Fruit fly (Drosophila melanogaster) whole organism, wandering third instar larva: Measurements from ENCODE around the gene CG44385.
A peak's percentile ranks its signal among the peaks of the same experiment; 100 is the strongest.

ENCODE experiments used
- Abd-B ChIP-seq: fragments of >200 bp; optimal IDR thresholded peaks from 2 replicates; lab custom pipeline; 2017; ENCODE audit warnings: missing biosample characterization, missing genetic modification characterization
- CG32264 ChIP-seq: fragments of 200-800 bp; sonication (Bioruptor generic); optimal IDR thresholded peaks from 2 replicates; lab custom pipeline; 2016; ENCODE audit warnings: missing biosample characterization, missing genetic modification characterization
- CG9705 ChIP-seq: fragments of 200-800 bp; sonication (Bioruptor generic); optimal IDR thresholded peaks from 2 replicates; lab custom pipeline; 2018; ENCODE audit warnings: missing biosample characterization, mild to moderate bottlenecking, missing genetic modification characterization
- CrebA ChIP-seq: fragments of 200-800 bp; sonication (Bioruptor generic); optimal IDR thresholded peaks from 2 replicates; lab custom pipeline; 2016; ENCODE audit warnings: missing biosample characterization, mild to moderate bottlenecking, missing genetic modification characterization, borderline replicate concordance
- Dfd ChIP-seq: fragments of >200 bp; optimal IDR thresholded peaks from 2 replicates; lab custom pipeline; 2017; ENCODE audit warnings: missing biosample characterization, missing genetic modification characterization
- Dif ChIP-seq: fragments of 200-275, 200-300 bp; sonication (Bioruptor generic); optimal IDR thresholded peaks from 2 replicates; lab custom pipeline; 2018; ENCODE audit warnings: missing biosample characterization, missing genetic modification characterization; ENCODE audit not compliant: partially characterized antibody
- GATAd ChIP-seq: sonication (Bioruptor generic); optimal IDR thresholded peaks from 2 replicates; lab custom pipeline; 2016; ENCODE audit warnings: missing biosample characterization, missing genetic modification characterization
- HLH106 ChIP-seq: fragments of 200-800 bp; optimal IDR thresholded peaks from 3 replicates; lab custom pipeline; 2019; ENCODE audit warnings: missing biosample characterization, mild to moderate bottlenecking, missing genetic modification characterization, moderate library complexity
- Hnf4 ChIP-seq: fragments of 200-800 bp; sonication (Bioruptor generic); optimal IDR thresholded peaks from 2 replicates; lab custom pipeline; 2016; ENCODE audit warnings: missing biosample characterization, mild to moderate bottlenecking, missing genetic modification characterization
- Hr78 ChIP-seq: fragments of >200 bp; optimal IDR thresholded peaks from 2 replicates; lab custom pipeline; 2017; ENCODE audit warnings: missing biosample characterization, missing genetic modification characterization
- Hr83 ChIP-seq: fragments of 200-300 bp; sonication (Bioruptor generic); optimal IDR thresholded peaks from 2 replicates; lab custom pipeline; 2016; ENCODE audit warnings: missing biosample characterization, mild to moderate bottlenecking, missing genetic modification characterization, moderate library complexity; ENCODE audit not compliant: poor library complexity, severe bottlenecking
- Jra ChIP-seq: sonication (Bioruptor generic); optimal IDR thresholded peaks from 2 replicates; lab custom pipeline; 2016; ENCODE audit warnings: missing biosample characterization, missing genetic modification characterization
- Mio ChIP-seq: sonication (Bioruptor generic); optimal IDR thresholded peaks from 2 replicates; lab custom pipeline; 2016; ENCODE audit warnings: missing biosample characterization, missing genetic modification characterization
- Myc ChIP-seq: fragments of >200 bp; optimal IDR thresholded peaks from 2 replicates; lab custom pipeline; 2017
- N ChIP-seq: fragments of >200 bp; optimal IDR thresholded peaks from 2 replicates; lab custom pipeline; 2018; ENCODE audit warnings: missing biosample characterization, missing external identifiers, missing genetic modification characterization
- OdsH ChIP-seq: fragments of 200-800 bp; sonication (Bioruptor generic); optimal IDR thresholded peaks from 2 replicates; lab custom pipeline; 2016; ENCODE audit warnings: missing biosample characterization, mild to moderate bottlenecking, missing genetic modification characterization
- Rel ChIP-seq, 2 experiments: fragments of 200-800 bp; sonication (Bioruptor generic) in 1 of 2; optimal IDR thresholded peaks; 2 replicates in 1 of 2; 3 replicates in 1 of 2; lab custom pipeline; 2016 to 2019; ENCODE audit warnings: mild to moderate bottlenecking in 2 of 2, missing biosample characterization in 2 of 2, missing genetic modification characterization in 2 of 2, moderate library complexity in 1 of 2
- Sp1 ChIP-seq: fragments of 200-800 bp; sonication (Bioruptor generic); optimal IDR thresholded peaks from 3 replicates; lab custom pipeline; 2019; ENCODE audit warnings: missing biosample characterization, mild to moderate bottlenecking, missing genetic modification characterization, moderate library complexity
- Vsx2 ChIP-seq: fragments of 200-300, 225-300 bp; sonication (Bioruptor generic); optimal IDR thresholded peaks from 2 replicates; lab custom pipeline; 2018; ENCODE audit warnings: missing biosample characterization, missing genetic modification characterization; ENCODE audit not compliant: partially characterized antibody
- br ChIP-seq: fragments of 200-800 bp; sonication (Bioruptor generic); optimal IDR thresholded peaks from 2 replicates; lab custom pipeline; 2016; ENCODE audit warnings: missing biosample characterization, missing genetic modification characterization
- brk ChIP-seq: fragments of 200-800 bp; sonication (Bioruptor generic); optimal IDR thresholded peaks from 2 replicates; lab custom pipeline; 2016; ENCODE audit warnings: missing biosample characterization, mild to moderate bottlenecking, missing genetic modification characterization
- dl ChIP-seq, 2 experiments: fragments of 175-275, 200-275 bp in 1 of 2; fragments of 200-275 bp in 1 of 2; sonication (Bioruptor generic); optimal IDR thresholded peaks; lab custom pipeline; 2018; ENCODE audit warnings: mild to moderate bottlenecking in 2 of 2, missing biosample characterization in 2 of 2, missing genetic modification characterization in 2 of 2, moderate library complexity in 2 of 2; ENCODE audit not compliant: partially characterized antibody in 2 of 2, insufficient read depth in 1 of 2
- dmrt93B ChIP-seq: fragments of 200-800 bp; sonication (Bioruptor generic); optimal IDR thresholded peaks from 2 replicates; lab custom pipeline; 2018; ENCODE audit warnings: missing biosample characterization, mild to moderate bottlenecking, missing genetic modification characterization
- dsf ChIP-seq: sonication (Bioruptor generic); optimal IDR thresholded peaks from 2 replicates; lab custom pipeline; 2016; ENCODE audit warnings: missing biosample characterization, missing genetic modification characterization, borderline replicate concordance
- ey ChIP-seq: fragments of 200-800 bp; sonication (Bioruptor generic); optimal IDR thresholded peaks from 2 replicates; lab custom pipeline; 2016; ENCODE audit warnings: missing biosample characterization, missing genetic modification characterization
- foxo ChIP-seq, 2 experiments: fragments of 200-800 bp; sonication (Bioruptor generic); optimal IDR thresholded peaks; 2 replicates in 1 of 2; 3 replicates in 1 of 2; lab custom pipeline; 2016 to 2017; ENCODE audit warnings: missing biosample characterization in 2 of 2, missing genetic modification characterization in 2 of 2
- fru ChIP-seq: fragments of 200-800 bp; sonication (Bioruptor generic); optimal IDR thresholded peaks from 3 replicates; lab custom pipeline; 2016; ENCODE audit warnings: missing biosample characterization, mild to moderate bottlenecking, missing genetic modification characterization
- h ChIP-seq: fragments of 200-800 bp; sonication (Bioruptor generic); optimal IDR thresholded peaks from 3 replicates; lab custom pipeline; 2016; ENCODE audit warnings: missing biosample characterization, mild to moderate bottlenecking, missing genetic modification characterization
- jim ChIP-seq: fragments of 175-275, 200-325 bp; sonication (Bioruptor generic); optimal IDR thresholded peaks from 2 replicates; lab custom pipeline; 2016; ENCODE audit warnings: missing biosample characterization, mild to moderate bottlenecking, missing genetic modification characterization
- lola ChIP-seq: fragments of >200 bp; optimal IDR thresholded peaks from 2 replicates; lab custom pipeline; 2017; ENCODE audit warnings: missing biosample characterization, missing genetic modification characterization
- pan ChIP-seq: fragments of >200 bp; optimal IDR thresholded peaks from 2 replicates; lab custom pipeline; 2017
- psq ChIP-seq: fragments of 200-800 bp; sonication (Bioruptor generic); optimal IDR thresholded peaks from 3 replicates; lab custom pipeline; 2017; ENCODE audit warnings: missing biosample characterization, mild to moderate bottlenecking, missing genetic modification characterization, moderate library complexity
- rgr ChIP-seq: fragments of 200-800 bp; sonication (Bioruptor generic); optimal IDR thresholded peaks from 3 replicates; lab custom pipeline; 2016; ENCODE audit warnings: missing biosample characterization, mild to moderate bottlenecking, missing genetic modification characterization
- sage ChIP-seq: fragments of 200-800 bp; sonication (Bioruptor generic); optimal IDR thresholded peaks from 2 replicates; lab custom pipeline; 2016; ENCODE audit warnings: missing biosample characterization, mild to moderate bottlenecking, missing genetic modification characterization
- sv ChIP-seq: fragments of 200-800 bp; sonication (Bioruptor generic); optimal IDR thresholded peaks from 3 replicates; lab custom pipeline; 2016; ENCODE audit warnings: missing biosample characterization, missing genetic modification characterization
- tai ChIP-seq: sonication (Bioruptor generic); optimal IDR thresholded peaks from 2 replicates; lab custom pipeline; 2016; ENCODE audit warnings: missing biosample characterization, missing genetic modification characterization
- usp ChIP-seq: fragments of >200 bp; optimal IDR thresholded peaks from 2 replicates; lab custom pipeline; 2017; ENCODE audit warnings: missing biosample characterization, missing genetic modification characterization
- woc ChIP-seq: sonication (Bioruptor generic); optimal IDR thresholded peaks from 2 replicates; lab custom pipeline; 2016; ENCODE audit warnings: missing biosample characterization, mild to moderate bottlenecking, missing genetic modification characterization

CG44385 gene

dm6 chrX:11109670-11110069 is 22.5 kb downstream of the CG44385 start:
- TF ChIP-seq Vsx2 (GFP tag; lab: Kevin White, UChicago) (no peak), Jra (GFP tag; lab: Kevin White, UChicago) (no peak), sv (no peak), Hr78 (GFP tag; lab: Kevin White, UChicago) (no peak), h (no peak), dsf (GFP tag; lab: Kevin White, UChicago) (no peak), woc (GFP tag; lab: Kevin White, UChicago) (no peak), Mio (GFP tag; lab: Kevin White, UChicago) (no peak), Hr83 (no peak), dl (GFP tag; optimal IDR thresholded peaks at IDR 0.05; lab: Kevin White, UChicago; ENCODE audit: insufficient read depth in 1 of 2, partially characterized antibody in 2 of 2) (no peak), OdsH (GFP tag; lab: Kevin White, UChicago) (no peak), br (no peak), Rel (GFP tag; optimal IDR thresholded peaks at IDR 0.05; lab: Kevin White, UChicago) (no peak), Rel (tag; optimal IDR thresholded peaks at IDR 0.05; lab: Kevin White, UChicago) (no peak), ey (GFP tag; lab: Kevin White, UChicago) (no peak), CG32264 (GFP tag; lab: Kevin White, UChicago) (no peak), brk (no peak), sage (GFP tag; lab: Kevin White, UChicago) (no peak), pan (lab: Kevin White, UChicago) (no peak), Dfd (no peak), Sp1 (GFP tag; lab: Kevin White, UChicago) (no peak)

dm6 chrX:11108845-11109450 is 23.3 kb downstream of the CG44385 start:
- TF ChIP-seq lola (GFP tag; lab: Kevin White, UChicago), result no peak
- TF ChIP-seq h, result no peak
- no peak for TF ChIP-seq sv
- TF ChIP-seq GATAd (GFP tag; lab: Kevin White, UChicago), result no peak
- no peak for TF ChIP-seq woc (GFP tag; lab: Kevin White, UChicago)
- TF ChIP-seq N (GFP tag; lab: Kevin White, UChicago), result peak; percentile 35
- no peak for TF ChIP-seq pan (lab: Kevin White, UChicago)
- no peak for TF ChIP-seq OdsH (GFP tag; lab: Kevin White, UChicago)
- TF ChIP-seq Mio (GFP tag; lab: Kevin White, UChicago), result no peak
- TF ChIP-seq HLH106, result peak; percentile 24
- TF ChIP-seq tai (GFP tag; lab: Kevin White, UChicago), result no peak
- TF ChIP-seq Hnf4, result no peak
- TF ChIP-seq usp (GFP tag; lab: Kevin White, UChicago), result no peak
- TF ChIP-seq ey (GFP tag; lab: Kevin White, UChicago), result no peak
- TF ChIP-seq Vsx2 (GFP tag; lab: Kevin White, UChicago), result no peak

dm6 chrX:11108148-11108844 is 23.9 kb downstream of the CG44385 start, which contains the start of gene Hsp60A:
TSS of gene Hsp60A (plus strand) at chrX:11108482.
- TF ChIP-seq usp (GFP tag; lab: Kevin White, UChicago), result no peak
- TF ChIP-seq foxo (GFP tag; optimal IDR thresholded peaks at IDR 0.05; lab: Kevin White, UChicago), result peak in 1 of 2 experiments; percentile 58
- no peak for TF ChIP-seq N (GFP tag; lab: Kevin White, UChicago)
- no peak for TF ChIP-seq Vsx2 (GFP tag; lab: Kevin White, UChicago)
- no peak for TF ChIP-seq CrebA (GFP tag; lab: Kevin White, UChicago)
- peak; percentile 62 for TF ChIP-seq h
- peak; percentile 48 for TF ChIP-seq OdsH (GFP tag; lab: Kevin White, UChicago)
- TF ChIP-seq sage (GFP tag; lab: Kevin White, UChicago), result peak; percentile 54
- no peak for TF ChIP-seq dsf (GFP tag; lab: Kevin White, UChicago)
- peak; percentile 48 for TF ChIP-seq Sp1 (GFP tag; lab: Kevin White, UChicago)
- no peak for TF ChIP-seq Rel (GFP tag; optimal IDR thresholded peaks at IDR 0.05; lab: Kevin White, UChicago)
- no peak for TF ChIP-seq Rel (tag; optimal IDR thresholded peaks at IDR 0.05; lab: Kevin White, UChicago)
- no peak for TF ChIP-seq GATAd (GFP tag; lab: Kevin White, UChicago)
- peak; percentile 38 for TF ChIP-seq fru (GFP tag; lab: Kevin White, UChicago)
- no peak for TF ChIP-seq CG32264 (GFP tag; lab: Kevin White, UChicago)
- no peak for TF ChIP-seq Mio (GFP tag; lab: Kevin White, UChicago)
- no peak for TF ChIP-seq Dfd
- no peak for TF ChIP-seq Dif (GFP tag; lab: Kevin White, UChicago)
- no peak for TF ChIP-seq Hnf4
- no peak for TF ChIP-seq Jra (GFP tag; lab: Kevin White, UChicago)
- TF ChIP-seq jim, result no peak
- TF ChIP-seq tai (GFP tag; lab: Kevin White, UChicago), result no peak
- TF ChIP-seq psq (GFP tag; lab: Kevin White, UChicago), result peak; percentile 31
- TF ChIP-seq woc (GFP tag; lab: Kevin White, UChicago), result peak; percentile 39
- no peak for TF ChIP-seq Abd-B (GFP tag; lab: Kevin White, UChicago)
- TF ChIP-seq dl (GFP tag; optimal IDR thresholded peaks at IDR 0.05; lab: Kevin White, UChicago; ENCODE audit: insufficient read depth in 1 of 2, partially characterized antibody in 2 of 2), result no peak
- no peak for TF ChIP-seq dmrt93B (GFP tag; lab: Kevin White, UChicago)
- no peak for TF ChIP-seq CG9705 (GFP tag; lab: Kevin White, UChicago)
- TF ChIP-seq Myc (lab: Kevin White, UChicago), result no peak
- TF ChIP-seq br, result peak; percentile 41
- TF ChIP-seq pan (lab: Kevin White, UChicago), result no peak
- TF ChIP-seq HLH106, result peak; percentile 64
- no peak for TF ChIP-seq brk
- no peak for TF ChIP-seq Hr78 (GFP tag; lab: Kevin White, UChicago)
- peak; percentile 43 for TF ChIP-seq sv
- TF ChIP-seq lola (GFP tag; lab: Kevin White, UChicago), result no peak
- TF ChIP-seq Hr83, result peak; percentile 8
- peak; percentile 41 for TF ChIP-seq ey (GFP tag; lab: Kevin White, UChicago)
- peak; percentile 34 for TF ChIP-seq rgr
